Fruit fly (Drosophila melanogaster): ENCODE measurements around the gene Jasper.
A peak's percentile ranks its signal among the peaks of the same experiment; 100 is the strongest.

The Jasper gene

DNA sequence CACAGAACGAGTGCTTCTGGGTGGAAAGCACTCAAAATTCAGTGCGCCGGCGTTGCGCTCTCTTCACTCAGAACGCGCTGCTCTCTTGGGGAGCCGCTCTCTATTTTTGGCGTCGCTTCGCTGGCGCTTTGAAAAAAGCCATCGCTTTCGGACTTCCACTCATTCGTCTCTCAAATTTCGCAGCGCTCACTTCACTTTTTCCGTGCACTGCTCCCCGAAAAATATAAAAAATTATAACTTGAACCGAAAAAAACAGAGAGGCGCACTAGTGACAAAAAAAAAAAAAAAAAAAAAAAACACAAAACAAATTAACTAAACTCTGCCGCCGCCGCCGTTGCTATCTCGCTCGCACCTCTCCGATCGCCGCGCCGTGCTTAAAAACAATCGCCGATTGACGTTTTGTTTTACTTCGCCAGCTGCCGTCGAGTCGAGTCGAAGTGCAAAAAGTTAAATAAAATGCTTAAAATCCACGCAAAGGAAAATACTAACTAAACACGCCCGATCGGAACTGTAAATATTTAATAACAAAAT lies 47.1 kb downstream of the Jasper start (continued):
- TF ChIP-seq mirr (GFP tag; optimal IDR thresholded peaks at IDR 0.05) (no peak), scrt (GFP tag; optimal IDR thresholded peaks at IDR 0.05) (no peak), CG16863 (GFP tag; optimal IDR thresholded peaks at IDR 0.05) (no peak), sens (GFP tag) (no peak), caup (GFP tag; optimal IDR thresholded peaks at IDR 0.05; ENCODE audit: severe bottlenecking) (no peak), unc-4 (GFP tag; IDR thresholded peaks at IDR 0.05; ENCODE audit: partially characterized antibody) (peak; percentile 63), C15 (GFP tag; IDR thresholded peaks at IDR 0.05) (no peak), Ets97D (GFP tag; optimal IDR thresholded peaks at IDR 0.05) (no peak), B-H1 (GFP tag; IDR thresholded peaks at IDR 0.05) (no peak), CG1024 (GFP tag; IDR thresholded peaks at IDR 0.05) (no peak), CG1792 (GFP tag; optimal IDR thresholded peaks at IDR 0.05) (no peak), Hr78 (GFP tag; optimal IDR thresholded peaks at IDR 0.05) (no peak), Optix (GFP tag; IDR thresholded peaks at IDR 0.05) (no peak), CG3407 (GFP tag; optimal IDR thresholded peaks at IDR 0.05) (no peak), CG4404 (GFP tag; IDR thresholded peaks at IDR 0.05) (no peak), CG5180 (GFP tag; optimal IDR thresholded peaks at IDR 0.05) (no peak), Nf-YA (GFP tag; IDR thresholded peaks at IDR 0.05) (no peak), Dref (GFP tag; IDR thresholded peaks at IDR 0.05) (no peak), Hmx (GFP tag; optimal IDR thresholded peaks at IDR 0.05) (no peak), gcm2 (GFP tag; optimal IDR thresholded peaks at IDR 0.05) (no peak), Ssrp (tag; optimal IDR thresholded peaks at IDR 0.05) (no peak), B-H2 (GFP tag; optimal IDR thresholded peaks at IDR 0.05) (no peak), tin (GFP tag; optimal IDR thresholded peaks at IDR 0.05) (no peak), Bteb2 (GFP tag; optimal IDR thresholded peaks at IDR 0.05) (no peak), hth (optimal IDR thresholded peaks at IDR 0.05) (no peak), CG2202 (tag; optimal IDR thresholded peaks at IDR 0.05) (no peak), CG31441 (GFP tag; IDR thresholded peaks at IDR 0.05) (no peak), CG18262 (tag; optimal IDR thresholded peaks at IDR 0.05) (no peak), Deaf1 (tag; optimal IDR thresholded peaks at IDR 0.05) (peak; percentile 46), CG11093 (GFP tag; IDR thresholded peaks at IDR 0.05) (no peak), CG5245 (GFP tag; optimal IDR thresholded peaks at IDR 0.05) (no peak), CG17359 (tag; optimal IDR thresholded peaks at IDR 0.05) (no peak), stwl (tag; optimal IDR thresholded peaks at IDR 0.05) (no peak), CG17186 (GFP tag; optimal IDR thresholded peaks at IDR 0.05) (no peak), pb (GFP tag; optimal IDR thresholded peaks at IDR 0.05) (no peak), Med (GFP tag) (peak; percentile 58), CG4730 (GFP tag; IDR thresholded peaks at IDR 0.05) (no peak), Hr39 (optimal IDR thresholded peaks at IDR 0.05) (no peak), Rfx (GFP tag; IDR thresholded peaks at IDR 0.05) (no peak), zfh1 (GFP tag; IDR thresholded peaks at IDR 0.05) (no peak), CG10462 (GFP tag; optimal IDR thresholded peaks at IDR 0.05) (no peak), crol (GFP tag; IDR thresholded peaks at IDR 0.05) (0 out of 2 replicates have a peak, but pooled peaks have one; percentile 28), CG17802 (tag; optimal IDR thresholded peaks at IDR 0.05) (no peak), otp (GFP tag; IDR thresholded peaks at IDR 0.05) (no peak), bcd (GFP tag; optimal IDR thresholded peaks at IDR 0.05) (no peak), CG9215 (GFP tag; IDR thresholded peaks at IDR 0.05) (no peak), fru (optimal IDR thresholded peaks at IDR 0.05) (no peak), kay (GFP tag; optimal IDR thresholded peaks at IDR 0.05) (no peak), Dad (GFP tag; optimal IDR thresholded peaks at IDR 0.05) (no peak), Max (GFP tag; optimal IDR thresholded peaks at IDR 0.05) (no peak), Vsx1 (GFP tag; optimal IDR thresholded peaks at IDR 0.05) (no peak), Mad (GFP tag; optimal IDR thresholded peaks at IDR 0.05) (no peak), pzg (GFP tag; optimal IDR thresholded peaks at IDR 0.05) (no peak)
